Worm (Caenorhabditis elegans): ENCODE data around the gene B0457.2.

B0457.2 gene

DNA sequence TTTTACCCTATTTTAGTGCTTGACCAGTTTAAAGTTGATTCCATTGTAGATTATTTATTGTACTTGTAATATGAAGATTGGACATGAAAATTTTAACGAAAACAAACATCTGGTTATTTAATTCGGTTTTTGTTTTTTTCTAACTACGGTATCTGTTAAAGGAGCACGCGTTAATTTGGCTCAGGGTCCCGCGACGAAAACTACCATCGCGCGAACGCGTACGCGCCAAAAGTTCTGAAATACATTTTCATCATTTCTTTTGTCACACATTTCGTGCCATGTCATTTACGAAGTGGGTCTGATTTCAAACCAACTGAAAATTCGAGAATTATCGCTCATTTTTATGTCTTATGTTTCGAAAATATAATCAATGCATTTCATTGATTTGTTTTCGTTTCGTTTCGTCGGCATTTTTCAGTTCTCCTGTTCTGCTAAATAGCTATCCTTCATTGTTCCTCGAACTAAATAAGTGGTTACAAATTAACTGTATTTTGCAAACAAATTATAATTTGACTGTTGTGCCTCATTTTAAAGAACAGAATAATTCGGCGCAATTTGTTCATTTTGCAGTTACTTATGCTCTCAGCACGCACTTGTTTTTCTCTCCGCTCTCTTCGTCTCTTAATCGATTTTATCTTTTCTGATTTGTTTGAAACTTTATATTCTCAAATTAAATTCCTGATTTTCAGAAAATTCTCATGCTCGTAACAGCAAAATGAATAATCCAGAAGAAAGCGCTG is 7.5 kb upstream of the B0457.2 start, which contains the start of gene T21B10.3 (continued):
- TF ChIP-seq mdt-29 (GFP tag; IDR thresholded peaks at IDR 0.05) (peak; percentile 65; the same call in 1 of the 2 replicates), nhr-41 (GFP tag; IDR thresholded peaks at IDR 0.05) (0 out of 2 replicates have a peak, but pooled peaks have one; percentile 44), php-3 (GFP tag; IDR thresholded peaks at IDR 0.05) (peak; percentile 66), spr-3 (GFP tag; optimal IDR thresholded peaks at IDR 0.05) (no peak), ceh-82 (tag; optimal IDR thresholded peaks at IDR 0.05) (no peak), cey-2 (tag; optimal IDR thresholded peaks at IDR 0.05; ENCODE audit: borderline replicate concordance, insufficient read depth) (no peak), unc-62 (GFP tag; optimal IDR thresholded peaks at IDR 0.05 in 1 of 2) (no peak), unc-62 (tag; optimal IDR thresholded peaks at IDR 0.05) (no peak), ceh-32 (tag; optimal IDR thresholded peaks at IDR 0.05; ENCODE audit: poor library complexity) (no peak), T20F7.1 (GFP tag; optimal IDR thresholded peaks at IDR 0.05) (peak; percentile 22), set-16 (GFP tag; IDR thresholded peaks at IDR 0.05) (no peak), mxl-3 (GFP tag; optimal IDR thresholded peaks at IDR 0.05) (no peak), sdz-12 (GFP tag; optimal IDR thresholded peaks at IDR 0.05) (peak; percentile 38), nhr-28 (tag; optimal IDR thresholded peaks at IDR 0.05) (no peak), ama-1 (optimal IDR thresholded peaks at IDR 0.05) (peak; percentile 89), snpc-1.2 (GFP tag; IDR thresholded peaks at IDR 0.05) (peak; percentile 86), zfp-2 (tag; optimal IDR thresholded peaks at IDR 0.05) (no peak), ceh-44 (GFP tag; IDR thresholded peaks at IDR 0.05) (peak; percentile 50; the same call in 1 of the 2 replicates), lin-38 (GFP tag; IDR thresholded peaks at IDR 0.05) (peak; percentile 86), mxl-2 (GFP tag; conservative IDR thresholded peaks at IDR 0.05) (no peak), dmd-9 (GFP tag; IDR thresholded peaks at IDR 0.05) (no peak), dve-1 (tag; optimal IDR thresholded peaks at IDR 0.05; ENCODE audit: insufficient read depth) (peak; percentile 36), Y48G9A.11 (GFP tag; IDR thresholded peaks at IDR 0.05) (peak; percentile 88), unc-39 (tag; optimal IDR thresholded peaks at IDR 0.05) (no peak), lin-1 (GFP tag; IDR thresholded peaks at IDR 0.05) (peak; percentile 28; the same call in 1 of the 2 replicates), nhr-76 (tag; optimal IDR thresholded peaks at IDR 0.05) (no peak), daf-12 (tag; optimal IDR thresholded peaks at IDR 0.05) (no peak), lin-29 (GFP tag; IDR thresholded peaks at IDR 0.05) (no peak), ceh-20 (GFP tag; IDR thresholded peaks at IDR 0.05) (peak; percentile 53; the same call in 1 of the 2 replicates), pha-4 (GFP tag; IDR thresholded peaks at IDR 0.05) (peak; percentile 61; the same call in 1 of the 2 replicates), pha-4 (tag; optimal IDR thresholded peaks at IDR 0.05) (no peak), ZK546.5 (tag; optimal IDR thresholded peaks at IDR 0.05) (no peak), hlh-11 (tag; optimal IDR thresholded peaks at IDR 0.05) (peak; percentile 20), madf-9 (GFP tag; conservative IDR thresholded peaks at IDR 0.05) (peak; percentile 31; the same call in 1 of the 2 replicates), F26F4.8 (GFP tag; conservative IDR thresholded peaks at IDR 0.05) (no peak), hlh-30 (tag; optimal IDR thresholded peaks at IDR 0.05; ENCODE audit: insufficient read depth) (peak; percentile 55), aha-1 (tag) (peak; percentile 89), mdl-1 (tag; optimal IDR thresholded peaks at IDR 0.05) (no peak), ztf-7 (tag; optimal IDR thresholded peaks at IDR 0.05) (no peak), mes-2 (tag; optimal IDR thresholded peaks at IDR 0.05; ENCODE audit: poor library complexity, severe bottlenecking) (peak; percentile 54), lim-7 (GFP tag; IDR thresholded peaks at IDR 0.05) (0 out of 2 replicates have a peak, but pooled peaks have one; percentile 30), nhr-48 (tag; optimal IDR thresholded peaks at IDR 0.05) (no peak), nhr-6 (tag; optimal IDR thresholded peaks at IDR 0.05) (no peak), lir-3 (tag; optimal IDR thresholded peaks at IDR 0.05) (no peak), D1046.2 (GFP tag; IDR thresholded peaks at IDR 0.05) (0 out of 2 replicates have a peak, but pooled peaks have one; percentile 61), daf-19 (GFP tag; conservative IDR thresholded peaks at IDR 0.05) (no peak), mep-1 (tag; optimal IDR thresholded peaks at IDR 0.05) (peak; percentile 15), ceh-62 (tag; optimal IDR thresholded peaks at IDR 0.05) (no peak), ztf-11 (tag; optimal IDR thresholded peaks at IDR 0.05) (no peak), aly-2 (tag; optimal IDR thresholded peaks at IDR 0.05) (no peak)
